Fruit fly (Drosophila melanogaster): Measurements from ENCODE around the gene hng3.

hng3 gene

DNA sequence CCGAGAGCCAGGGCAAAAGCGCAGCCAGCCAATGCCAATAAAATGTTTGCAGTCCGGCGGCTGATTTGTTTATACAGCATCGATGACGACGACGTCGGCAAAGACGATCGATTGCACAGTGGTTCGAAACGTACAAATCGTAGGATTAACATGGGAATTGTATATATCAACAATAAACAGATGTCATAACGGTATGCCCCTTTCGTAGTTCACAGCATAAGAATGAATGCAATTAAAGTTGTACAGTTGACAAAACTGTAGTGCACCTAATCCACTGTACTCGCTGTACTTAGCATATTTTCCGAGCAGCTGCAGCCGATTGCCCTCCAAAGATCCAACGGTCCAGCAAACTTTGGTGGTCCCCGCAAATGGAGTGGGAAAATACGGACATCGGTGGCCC, 16.1 kb upstream of the hng3 start (continued):
- TF ChIP-seq kay (GFP tag; optimal IDR thresholded peaks at IDR 0.05) (peak; percentile 20), Meics (GFP tag; optimal IDR thresholded peaks at IDR 0.05) (peak; percentile 26), chif (GFP tag; optimal IDR thresholded peaks at IDR 0.05) (peak; percentile 51 to 73), hbn (GFP tag; IDR thresholded peaks at IDR 0.05; ENCODE audit: partially characterized antibody) (no peak), CG8089 (GFP tag; optimal IDR thresholded peaks at IDR 0.05) (peak; percentile 48), wdn (GFP tag; IDR thresholded peaks at IDR 0.05) (no peak), jumu (GFP tag; optimal IDR thresholded peaks at IDR 0.05) (peak; percentile 59), Kr (GFP tag; optimal IDR thresholded peaks at IDR 0.05) (no peak), D19B (GFP tag; optimal IDR thresholded peaks at IDR 0.05) (peak; percentile 4), NFAT (GFP tag; IDR thresholded peaks at IDR 0.05) (0 out of 2 replicates have a peak, but pooled peaks have one; percentile 6), zfh2 (GFP tag; optimal IDR thresholded peaks at IDR 0.05) (no peak), Bdp1 (GFP tag; optimal IDR thresholded peaks at IDR 0.05) (peak; percentile 60), CG10959 (GFP tag; IDR thresholded peaks at IDR 0.05) (peak; percentile 58), fd102C (GFP tag; optimal IDR thresholded peaks at IDR 0.05) (no peak), dm (GFP tag; optimal IDR thresholded peaks at IDR 0.05) (peak; percentile 25), CG3995 (GFP tag; optimal IDR thresholded peaks at IDR 0.05) (no peak), HLH54F (GFP tag; optimal IDR thresholded peaks at IDR 0.05) (no peak), run (tag; optimal IDR thresholded peaks at IDR 0.05) (peak; percentile 66), CG7372 (GFP tag; IDR thresholded peaks at IDR 0.05) (peak; percentile 23; the same call in 1 of the 2 replicates), trh (GFP tag; optimal IDR thresholded peaks at IDR 0.05) (no peak), Eip74EF (GFP tag; optimal IDR thresholded peaks at IDR 0.05) (peak in 1 of 2 experiments; percentile 60), CG2712 (tag; optimal IDR thresholded peaks at IDR 0.05) (peak; percentile 79), kah (GFP tag; optimal IDR thresholded peaks at IDR 0.05) (peak; percentile 45), BEAF-32 (GFP tag; optimal IDR thresholded peaks at IDR 0.05) (no peak), CG17361 (GFP tag; IDR thresholded peaks at IDR 0.05) (peak; percentile 75), CG6683 (GFP tag; optimal IDR thresholded peaks at IDR 0.05) (no peak), yki (optimal IDR thresholded peaks at IDR 0.05) (no peak), pros (GFP tag; optimal IDR thresholded peaks at IDR 0.05) (no peak), slp2 (GFP tag; optimal IDR thresholded peaks at IDR 0.05) (peak; percentile 42), CG7963 (GFP tag; IDR thresholded peaks at IDR 0.05; ENCODE audit: partially characterized antibody) (no peak), CG17802 (tag; optimal IDR thresholded peaks at IDR 0.05) (peak; percentile 42), hb (GFP tag; IDR thresholded peaks at IDR 0.05; ENCODE audit: partially characterized antibody) (no peak), CG13287 (GFP tag; IDR thresholded peaks at IDR 0.05; ENCODE audit: partially characterized antibody) (no peak), CG11504 (tag; optimal IDR thresholded peaks at IDR 0.05) (peak; percentile 81), gsb-n (tag; optimal IDR thresholded peaks at IDR 0.05) (peak; percentile 56), CG1024 (GFP tag; IDR thresholded peaks at IDR 0.05) (peak; percentile 37; the same call in 1 of the 2 replicates), br (optimal IDR thresholded peaks at IDR 0.05) (no peak), CG2202 (tag; optimal IDR thresholded peaks at IDR 0.05) (peak; percentile 14), ro (GFP tag; IDR thresholded peaks at IDR 0.05) (no peak), CG12219 (GFP tag; optimal IDR thresholded peaks at IDR 0.05) (peak; percentile 80), Fer2 (tag; optimal IDR thresholded peaks at IDR 0.05) (no peak), Hmx (GFP tag; optimal IDR thresholded peaks at IDR 0.05) (no peak), NC2β (GFP tag; optimal IDR thresholded peaks at IDR 0.05) (peak; percentile 55), fru (optimal IDR thresholded peaks at IDR 0.05) (no peak), CG1233 (GFP tag; optimal IDR thresholded peaks at IDR 0.05) (peak; percentile 0), gt (GFP tag; IDR thresholded peaks at IDR 0.05) (peak; percentile 55; the same call in 1 of the 2 replicates), CG33213 (GFP tag; optimal IDR thresholded peaks at IDR 0.05) (peak; percentile 41), trem (tag; optimal IDR thresholded peaks at IDR 0.05) (peak; percentile 35), CG10274 (GFP tag; optimal IDR thresholded peaks at IDR 0.05) (no peak), CG9817 (tag; optimal IDR thresholded peaks at IDR 0.05) (no peak), insv (GFP tag; optimal IDR thresholded peaks at IDR 0.05) (no peak), wek (GFP tag; optimal IDR thresholded peaks at IDR 0.05) (peak; percentile 49)

Measured in whole organism, embryonic.